Fruit fly (Drosophila melanogaster) whole organism, wandering third instar larva: ENCODE results near the gene Taf1.

ENCODE experiments used
- Abd-B ChIP-seq: fragments of >200 bp; optimal IDR thresholded peaks from 2 replicates; lab custom pipeline; 2017; ENCODE audit warnings: missing biosample characterization, missing genetic modification characterization
- CG32264 ChIP-seq: fragments of 200-800 bp; sonication (Bioruptor generic); optimal IDR thresholded peaks from 2 replicates; lab custom pipeline; 2016; ENCODE audit warnings: missing biosample characterization, missing genetic modification characterization
- CG9705 ChIP-seq: fragments of 200-800 bp; sonication (Bioruptor generic); optimal IDR thresholded peaks from 2 replicates; lab custom pipeline; 2018; ENCODE audit warnings: missing biosample characterization, mild to moderate bottlenecking, missing genetic modification characterization
- CrebA ChIP-seq: fragments of 200-800 bp; sonication (Bioruptor generic); optimal IDR thresholded peaks from 2 replicates; lab custom pipeline; 2016; ENCODE audit warnings: missing biosample characterization, mild to moderate bottlenecking, missing genetic modification characterization, borderline replicate concordance
- Dfd ChIP-seq: fragments of >200 bp; optimal IDR thresholded peaks from 2 replicates; lab custom pipeline; 2017; ENCODE audit warnings: missing biosample characterization, missing genetic modification characterization
- Dif ChIP-seq: fragments of 200-275, 200-300 bp; sonication (Bioruptor generic); optimal IDR thresholded peaks from 2 replicates; lab custom pipeline; 2018; ENCODE audit warnings: missing biosample characterization, missing genetic modification characterization; ENCODE audit not compliant: partially characterized antibody
- GATAd ChIP-seq: sonication (Bioruptor generic); optimal IDR thresholded peaks from 2 replicates; lab custom pipeline; 2016; ENCODE audit warnings: missing biosample characterization, missing genetic modification characterization
- Hnf4 ChIP-seq: fragments of 200-800 bp; sonication (Bioruptor generic); optimal IDR thresholded peaks from 2 replicates; lab custom pipeline; 2016; ENCODE audit warnings: missing biosample characterization, mild to moderate bottlenecking, missing genetic modification characterization
- Hr78 ChIP-seq: fragments of >200 bp; optimal IDR thresholded peaks from 2 replicates; lab custom pipeline; 2017; ENCODE audit warnings: missing biosample characterization, missing genetic modification characterization
- Jra ChIP-seq: sonication (Bioruptor generic); optimal IDR thresholded peaks from 2 replicates; lab custom pipeline; 2016; ENCODE audit warnings: missing biosample characterization, missing genetic modification characterization
- Mio ChIP-seq: sonication (Bioruptor generic); optimal IDR thresholded peaks from 2 replicates; lab custom pipeline; 2016; ENCODE audit warnings: missing biosample characterization, missing genetic modification characterization
- Myc ChIP-seq: fragments of >200 bp; optimal IDR thresholded peaks from 2 replicates; lab custom pipeline; 2017
- N ChIP-seq: fragments of >200 bp; optimal IDR thresholded peaks from 2 replicates; lab custom pipeline; 2018; ENCODE audit warnings: missing biosample characterization, missing external identifiers, missing genetic modification characterization
- OdsH ChIP-seq: fragments of 200-800 bp; sonication (Bioruptor generic); optimal IDR thresholded peaks from 2 replicates; lab custom pipeline; 2016; ENCODE audit warnings: missing biosample characterization, mild to moderate bottlenecking, missing genetic modification characterization
- Rel ChIP-seq, 2 experiments: fragments of 200-800 bp; sonication (Bioruptor generic) in 1 of 2; optimal IDR thresholded peaks; 2 replicates in 1 of 2; 3 replicates in 1 of 2; lab custom pipeline; 2016 to 2019; ENCODE audit warnings: mild to moderate bottlenecking in 2 of 2, missing biosample characterization in 2 of 2, missing genetic modification characterization in 2 of 2, moderate library complexity in 1 of 2
- Sp1 ChIP-seq: fragments of 200-800 bp; sonication (Bioruptor generic); optimal IDR thresholded peaks from 3 replicates; lab custom pipeline; 2019; ENCODE audit warnings: missing biosample characterization, mild to moderate bottlenecking, missing genetic modification characterization, moderate library complexity
- br ChIP-seq: fragments of 200-800 bp; sonication (Bioruptor generic); optimal IDR thresholded peaks from 2 replicates; lab custom pipeline; 2016; ENCODE audit warnings: missing biosample characterization, missing genetic modification characterization
- brk ChIP-seq: fragments of 200-800 bp; sonication (Bioruptor generic); optimal IDR thresholded peaks from 2 replicates; lab custom pipeline; 2016; ENCODE audit warnings: missing biosample characterization, mild to moderate bottlenecking, missing genetic modification characterization
- dl ChIP-seq, 2 experiments: fragments of 175-275, 200-275 bp in 1 of 2; fragments of 200-275 bp in 1 of 2; sonication (Bioruptor generic); optimal IDR thresholded peaks; lab custom pipeline; 2018; ENCODE audit warnings: mild to moderate bottlenecking in 2 of 2, missing biosample characterization in 2 of 2, missing genetic modification characterization in 2 of 2, moderate library complexity in 2 of 2; ENCODE audit not compliant: partially characterized antibody in 2 of 2, insufficient read depth in 1 of 2
- dmrt93B ChIP-seq: fragments of 200-800 bp; sonication (Bioruptor generic); optimal IDR thresholded peaks from 2 replicates; lab custom pipeline; 2018; ENCODE audit warnings: missing biosample characterization, mild to moderate bottlenecking, missing genetic modification characterization
- dsf ChIP-seq: sonication (Bioruptor generic); optimal IDR thresholded peaks from 2 replicates; lab custom pipeline; 2016; ENCODE audit warnings: missing biosample characterization, missing genetic modification characterization, borderline replicate concordance
- fru ChIP-seq: fragments of 200-800 bp; sonication (Bioruptor generic); optimal IDR thresholded peaks from 3 replicates; lab custom pipeline; 2016; ENCODE audit warnings: missing biosample characterization, mild to moderate bottlenecking, missing genetic modification characterization
- h ChIP-seq: fragments of 200-800 bp; sonication (Bioruptor generic); optimal IDR thresholded peaks from 3 replicates; lab custom pipeline; 2016; ENCODE audit warnings: missing biosample characterization, mild to moderate bottlenecking, missing genetic modification characterization
- jim ChIP-seq: fragments of 175-275, 200-325 bp; sonication (Bioruptor generic); optimal IDR thresholded peaks from 2 replicates; lab custom pipeline; 2016; ENCODE audit warnings: missing biosample characterization, mild to moderate bottlenecking, missing genetic modification characterization
- lola ChIP-seq: fragments of >200 bp; optimal IDR thresholded peaks from 2 replicates; lab custom pipeline; 2017; ENCODE audit warnings: missing biosample characterization, missing genetic modification characterization
- pan ChIP-seq: fragments of >200 bp; optimal IDR thresholded peaks from 2 replicates; lab custom pipeline; 2017
- psq ChIP-seq: fragments of 200-800 bp; sonication (Bioruptor generic); optimal IDR thresholded peaks from 3 replicates; lab custom pipeline; 2017; ENCODE audit warnings: missing biosample characterization, mild to moderate bottlenecking, missing genetic modification characterization, moderate library complexity
- rgr ChIP-seq: fragments of 200-800 bp; sonication (Bioruptor generic); optimal IDR thresholded peaks from 3 replicates; lab custom pipeline; 2016; ENCODE audit warnings: missing biosample characterization, mild to moderate bottlenecking, missing genetic modification characterization
- sage ChIP-seq: fragments of 200-800 bp; sonication (Bioruptor generic); optimal IDR thresholded peaks from 2 replicates; lab custom pipeline; 2016; ENCODE audit warnings: missing biosample characterization, mild to moderate bottlenecking, missing genetic modification characterization
- sv ChIP-seq: fragments of 200-800 bp; sonication (Bioruptor generic); optimal IDR thresholded peaks from 3 replicates; lab custom pipeline; 2016; ENCODE audit warnings: missing biosample characterization, missing genetic modification characterization
- woc ChIP-seq: sonication (Bioruptor generic); optimal IDR thresholded peaks from 2 replicates; lab custom pipeline; 2016; ENCODE audit warnings: missing biosample characterization, mild to moderate bottlenecking, missing genetic modification characterization

Gene Taf1

DNA sequence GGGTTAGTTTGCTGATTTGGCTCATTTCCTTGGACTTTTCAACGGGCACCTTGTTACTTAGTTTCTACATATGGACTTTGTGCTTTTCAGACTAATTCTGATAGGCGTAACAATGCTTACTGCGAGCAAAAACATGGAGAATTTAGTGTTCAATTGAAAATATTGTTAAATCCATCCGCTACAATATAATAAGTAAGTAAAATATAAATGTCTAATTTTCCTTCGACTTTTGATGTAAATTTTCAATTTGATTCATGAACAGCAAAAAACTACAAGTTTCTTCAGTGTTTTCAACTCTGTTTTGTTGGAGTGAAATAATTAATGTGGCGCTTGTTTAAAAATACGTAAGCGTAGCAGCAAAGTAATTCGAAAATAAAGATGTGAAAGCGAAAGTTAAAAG is 37.9 kb upstream of the Taf1 start, which contains the start of gene glob2:
glob2 (minus strand) TSS at position 101 of the 400 bp plus-strand sequence.
- no peak for TF ChIP-seq woc (GFP tag; lab: Kevin White, UChicago)
- TF ChIP-seq CG9705 (GFP tag; lab: Kevin White, UChicago): no peak
- no peak for TF ChIP-seq lola
- no peak for TF ChIP-seq dmrt93B (GFP tag; lab: Kevin White, UChicago)
- no peak for TF ChIP-seq br (GFP tag; lab: Kevin White, UChicago)
- no peak for TF ChIP-seq sv (GFP tag; lab: Kevin White, UChicago)
- no peak for TF ChIP-seq Hnf4 (GFP tag; lab: Kevin White, UChicago)
- TF ChIP-seq dl (GFP tag; optimal IDR thresholded peaks at IDR 0.05; lab: Kevin White, UChicago; ENCODE audit: insufficient read depth in 1 of 2, partially characterized antibody in 2 of 2): no peak
- no peak for TF ChIP-seq Rel (GFP tag; optimal IDR thresholded peaks at IDR 0.05; lab: Kevin White, UChicago)
- no peak for TF ChIP-seq Rel (tag; optimal IDR thresholded peaks at IDR 0.05; lab: Kevin White, UChicago)
- TF ChIP-seq fru (GFP tag; lab: Kevin White, UChicago): no peak
- TF ChIP-seq Hr78 (GFP tag; lab: Kevin White, UChicago): no peak
- no peak for TF ChIP-seq Sp1 (GFP tag; lab: Kevin White, UChicago)
- TF ChIP-seq Abd-B (GFP tag; lab: Kevin White, UChicago): no peak
- no peak for TF ChIP-seq dsf
- no peak for TF ChIP-seq pan (lab: Kevin White, UChicago)
- no peak for TF ChIP-seq jim (GFP tag; lab: Kevin White, UChicago)
- TF ChIP-seq psq: no peak
- TF ChIP-seq h: no peak
- TF ChIP-seq Myc: no peak
- no peak for TF ChIP-seq N

dm6 chr3R:6627800-6628199 is 18.9 kb upstream of the Taf1 start, which contains the start of gene sowi:
Gene sowi, minus strand, starts transcription at chr3R:6627900.
- TF ChIP-seq woc (GFP tag; lab: Kevin White, UChicago): no peak
- no peak for TF ChIP-seq Mio (GFP tag; lab: Kevin White, UChicago)
- no peak for TF ChIP-seq Dfd (GFP tag; lab: Kevin White, UChicago)
- TF ChIP-seq dsf: no peak
- TF ChIP-seq GATAd (GFP tag; lab: Kevin White, UChicago): no peak

dm6 chr3R:6629221-6629620 is 17.5 kb upstream of the Taf1 start, which contains the start of gene CG15177:
Gene CG15177, minus strand, starts transcription at chr3R:6629321.
- no peak for TF ChIP-seq br (GFP tag; lab: Kevin White, UChicago)
- no peak for TF ChIP-seq Jra (GFP tag; lab: Kevin White, UChicago)
- no peak for TF ChIP-seq Abd-B (GFP tag; lab: Kevin White, UChicago)
- TF ChIP-seq N: no peak
- no peak for TF ChIP-seq OdsH (GFP tag; lab: Kevin White, UChicago)
- no peak for TF ChIP-seq Hr78 (GFP tag; lab: Kevin White, UChicago)
- no peak for TF ChIP-seq brk
- no peak for TF ChIP-seq woc (GFP tag; lab: Kevin White, UChicago)
- no peak for TF ChIP-seq fru (GFP tag; lab: Kevin White, UChicago)

DNA sequence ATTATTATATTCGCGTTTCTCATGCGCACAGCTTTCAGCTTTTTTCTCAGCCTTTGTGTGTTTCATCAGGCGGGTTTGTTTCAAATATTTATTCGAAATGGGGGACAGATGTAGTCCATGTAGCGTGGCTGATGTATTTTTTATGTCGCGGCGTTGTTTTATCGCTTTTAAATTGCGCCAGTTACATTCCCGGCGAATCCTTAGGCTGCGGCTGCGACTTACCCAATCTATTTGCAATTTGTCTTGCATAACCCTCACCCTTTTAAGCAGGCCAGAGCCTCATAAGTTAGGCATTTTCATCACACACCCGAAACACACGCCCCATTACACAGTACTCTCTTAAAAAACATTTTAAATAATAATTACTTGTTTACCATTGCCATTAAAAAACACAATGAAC is 16.8 kb upstream of the Taf1 start, which contains the start of gene sunz:
sunz (plus strand) TSS at position 301 of the 400 bp plus-strand sequence.
- no peak for TF ChIP-seq Rel (GFP tag; optimal IDR thresholded peaks at IDR 0.05; lab: Kevin White, UChicago)
- no peak for TF ChIP-seq Rel (tag; optimal IDR thresholded peaks at IDR 0.05; lab: Kevin White, UChicago)
- no peak for TF ChIP-seq N
- no peak for TF ChIP-seq Sp1 (GFP tag; lab: Kevin White, UChicago)
- no peak for TF ChIP-seq Dif (GFP tag; lab: Kevin White, UChicago)
- TF ChIP-seq dmrt93B (GFP tag; lab: Kevin White, UChicago): no peak

DNA sequence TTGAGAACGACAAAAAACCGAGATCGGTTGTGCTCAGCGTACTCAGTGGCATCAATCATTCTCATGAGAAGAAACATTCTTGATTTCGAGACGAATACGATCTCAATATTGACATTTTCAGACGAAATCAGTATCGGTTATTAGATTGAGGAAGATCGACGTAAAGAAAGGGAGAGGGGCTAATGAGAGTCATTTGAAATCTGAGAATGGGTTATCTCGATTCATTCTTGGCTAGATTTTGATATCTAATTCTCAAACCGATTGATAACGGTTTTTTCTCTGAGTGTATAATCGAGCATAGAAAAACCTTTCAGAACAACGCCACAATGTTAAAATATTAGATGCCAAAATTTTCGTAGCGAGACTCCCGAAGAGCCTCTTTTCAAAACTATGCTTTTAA is 5.8 kb upstream of the Taf1 start, which contains the start of gene CG31286:
CG31286 (plus strand) TSS at position 301 of the 400 bp plus-strand sequence.
- TF ChIP-seq rgr (GFP tag; lab: Kevin White, UChicago): no peak

DNA sequence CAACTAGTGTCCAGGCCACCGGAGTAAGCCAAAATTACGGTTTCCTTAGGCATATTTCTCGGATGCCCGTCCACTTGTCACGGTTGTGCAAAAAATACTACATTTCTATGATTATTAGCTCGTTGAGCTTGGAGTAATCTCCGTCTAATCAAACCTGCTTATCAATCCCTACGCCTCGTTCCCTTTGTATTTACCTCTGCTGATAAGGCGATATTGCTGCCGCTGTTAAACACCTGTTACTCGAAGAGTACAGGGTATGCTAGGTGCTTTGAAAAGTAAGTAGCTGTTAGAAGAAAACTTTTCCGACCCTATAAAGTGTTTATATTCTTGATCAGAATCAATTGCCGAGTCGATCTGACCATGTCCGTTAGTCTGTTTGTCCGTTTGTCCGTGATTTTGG is 2.4 kb upstream of the Taf1 start, which contains the start of gene Ass:
Ass (minus strand) TSS at position 101 of the 400 bp plus-strand sequence.
- TF ChIP-seq CG32264 (GFP tag; lab: Kevin White, UChicago): no peak
- TF ChIP-seq fru (GFP tag; lab: Kevin White, UChicago): no peak
- TF ChIP-seq N: no peak
- no peak for TF ChIP-seq rgr (GFP tag; lab: Kevin White, UChicago)
- TF ChIP-seq sage (GFP tag; lab: Kevin White, UChicago): no peak
- TF ChIP-seq CrebA: no peak
- TF ChIP-seq, all 38 proteins: peak for 0
